Worm (Caenorhabditis elegans): ENCODE results near the gene F52G3.7.

DNA sequence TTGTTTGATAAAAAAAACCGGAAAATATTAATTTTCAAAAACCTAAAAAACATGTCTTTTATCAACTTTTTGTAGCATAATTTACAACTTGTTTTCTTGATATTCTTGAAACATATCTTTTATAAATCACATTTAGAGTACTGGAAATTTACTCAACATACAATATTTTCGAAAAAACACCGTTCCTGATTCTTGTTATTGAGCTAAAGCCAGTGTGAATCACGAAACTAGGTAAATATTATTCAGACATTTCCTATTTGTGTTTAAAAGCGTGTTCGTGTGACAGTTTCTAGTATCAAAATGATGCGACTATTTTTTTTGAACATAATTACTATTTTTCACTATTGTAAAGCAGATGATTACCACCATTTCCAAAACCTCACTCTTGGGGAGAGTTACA, 40.1 kb upstream of the F52G3.7 start, which contains the start of gene C30E1.4:
- TF ChIP-seq egl-5 (tag; optimal IDR thresholded peaks at IDR 0.05) (no peak), egl-27 (tag; optimal IDR thresholded peaks at IDR 0.05) (no peak), eor-1 (tag; optimal IDR thresholded peaks at IDR 0.05) (no peak), jun-1 (tag; optimal IDR thresholded peaks at IDR 0.05) (no peak), elt-1 (tag; optimal IDR thresholded peaks at IDR 0.05) (no peak), nhr-28 (tag; optimal IDR thresholded peaks at IDR 0.05) (no peak), aly-2 (tag; optimal IDR thresholded peaks at IDR 0.05) (no peak), unc-62 (GFP tag; optimal IDR thresholded peaks at IDR 0.05) (no peak), unc-39 (tag; optimal IDR thresholded peaks at IDR 0.05) (no peak), ceh-82 (tag; optimal IDR thresholded peaks at IDR 0.05) (no peak)
